Worm (Caenorhabditis elegans) whole organism, L4 larva: Measurements from ENCODE around the gene C27C12.4.

Source experiments
- F10B5.3 ChIP-seq: sonication (generic microtip); optimal IDR thresholded peaks from 2 replicates; lab custom pipeline; 2016; ENCODE audit warnings: mild to moderate bottlenecking, missing genetic modification characterization, missing compliant biosample characterization
- F44E2.7 ChIP-seq: fragments of 200-800 bp; sonication (Bioruptor generic); IDR thresholded peaks from 2 replicates; pipeline ENCODE4 v2.1.2; 2022; ENCODE audit warnings: missing genetic modification characterization, missing compliant biosample characterization
- F49E8.2 ChIP-seq: sonication (generic microtip); optimal IDR thresholded peaks from 2 replicates; lab custom pipeline; 2016; ENCODE audit warnings: missing compliant biosample characterization, mild to moderate bottlenecking, missing genetic modification characterization, borderline replicate concordance
- Y105C5A.15 ChIP-seq: fragments of 200-800 bp; sonication (Bioruptor generic); IDR thresholded peaks from 2 replicates; pipeline ENCODE4 v1.3.6; 2022; ENCODE audit warnings: missing genetic modification characterization, missing compliant biosample characterization
- aha-1 ChIP-seq: fragments of 150-350 bp; peaks from one replicate; lab custom pipeline; 2014; ENCODE audit warnings: missing biosample characterization, missing genetic modification characterization
- aly-2 ChIP-seq: sonication (generic microtip); optimal IDR thresholded peaks from 2 replicates; lab custom pipeline; 2018; ENCODE audit warnings: missing biosample characterization, missing genetic modification characterization
- ama-1 ChIP-seq: fragments of 150-350 bp; optimal IDR thresholded peaks from 2 replicates; lab custom pipeline; 2014; ENCODE audit warnings: inconsistent platforms, mixed read lengths
- arid-1 ChIP-seq: fragments of 200-800 bp; sonication (Bioruptor generic); conservative IDR thresholded peaks from 2 replicates; pipeline ENCODE4 v1.3.6; 2022; ENCODE audit warnings: missing genetic modification reagents, missing genetic modification characterization, missing compliant biosample characterization
- attf-4 ChIP-seq: sonication (generic microtip); optimal IDR thresholded peaks from 3 replicates; lab custom pipeline; 2017; ENCODE audit warnings: missing biosample characterization, missing genetic modification characterization
- ceh-28 ChIP-seq: fragments of 150-350 bp; optimal IDR thresholded peaks from 2 replicates; lab custom pipeline; 2014; ENCODE audit warnings: missing biosample characterization, missing genetic modification reagents, missing genetic modification characterization
- cey-2 ChIP-seq: sonication (generic microtip); optimal IDR thresholded peaks from 3 replicates; lab custom pipeline; 2017; ENCODE audit warnings: missing genetic modification characterization, mild to moderate bottlenecking, missing compliant biosample characterization, antibody characterized with exemption, borderline replicate concordance; ENCODE audit not compliant: insufficient read depth
- daf-16 ChIP-seq, 3 experiments: sonication (generic microtip); optimal IDR thresholded peaks; 2 replicates each; lab custom pipeline; 2016 to 2017; ENCODE audit warnings: missing genetic modification characterization in 3 of 3, missing genetic modification reagents in 3 of 3, mild to moderate bottlenecking in 2 of 3, missing compliant biosample characterization in 2 of 3, missing biosample characterization in 1 of 3, moderate library complexity in 1 of 3
- daf-19 ChIP-seq: fragments of 200-800 bp; sonication (Bioruptor generic); conservative IDR thresholded peaks from 2 replicates; pipeline ENCODE4 v1.3.6; 2022; ENCODE audit warnings: missing genetic modification characterization, missing compliant biosample characterization
- dmd-6 ChIP-seq: fragments of 200-800 bp; sonication (Bioruptor generic); IDR thresholded peaks from 2 replicates; pipeline ENCODE4 v1.3.6; 2022; ENCODE audit warnings: missing genetic modification reagents, missing genetic modification characterization, missing compliant biosample characterization
- dmd-8 ChIP-seq: fragments of 200-800 bp; sonication (Bioruptor generic); IDR thresholded peaks from 2 replicates; pipeline ENCODE4 v1.3.6; 2022; ENCODE audit warnings: missing genetic modification characterization, missing compliant biosample characterization
- dmd-9 ChIP-seq: fragments of 200-800 bp; sonication (Bioruptor generic); IDR thresholded peaks from 2 replicates; pipeline ENCODE4 v1.3.6; 2022; ENCODE audit warnings: missing genetic modification reagents, missing genetic modification characterization, missing compliant biosample characterization
- duxl-1 ChIP-seq: sonication (generic microtip); optimal IDR thresholded peaks from 2 replicates; lab custom pipeline; 2016; ENCODE audit warnings: mild to moderate bottlenecking, missing genetic modification characterization, moderate library complexity, missing compliant biosample characterization; ENCODE audit not compliant: poor library complexity
- egl-43 ChIP-seq: fragments of 200-800 bp; sonication (Bioruptor generic); IDR thresholded peaks from 2 replicates; pipeline ENCODE4 v1.3.6; 2022; ENCODE audit warnings: missing genetic modification reagents, missing genetic modification characterization, missing compliant biosample characterization
- fos-1 ChIP-seq: fragments of 150-350 bp; optimal IDR thresholded peaks from 2 replicates; lab custom pipeline; 2014; ENCODE audit warnings: missing biosample characterization, missing genetic modification characterization
- gei-8 ChIP-seq: fragments of 200-800 bp; sonication (Bioruptor generic); optimal IDR thresholded peaks from 2 replicates; lab custom pipeline; 2018; ENCODE audit warnings: mild to moderate bottlenecking, missing genetic modification characterization, missing compliant biosample characterization
- hmg-1.1 ChIP-seq: fragments of 200-800 bp; sonication (Bioruptor generic); IDR thresholded peaks from 2 replicates; pipeline ENCODE4 v1.3.6; 2022; ENCODE audit warnings: missing genetic modification reagents, missing genetic modification characterization, missing compliant biosample characterization
- lin-1 ChIP-seq: fragments of 200-800 bp; sonication (Bioruptor generic); IDR thresholded peaks from 2 replicates; pipeline ENCODE4 v1.3.6; 2022; ENCODE audit warnings: missing genetic modification reagents, missing genetic modification characterization, missing compliant biosample characterization
- lin-13 ChIP-seq: fragments of 150-350 bp; optimal IDR thresholded peaks from 2 replicates; lab custom pipeline; 2014; ENCODE audit warnings: missing biosample characterization, missing genetic modification reagents, missing genetic modification characterization
- lin-15B ChIP-seq: fragments of 150-350 bp; sonication (generic microtip); optimal IDR thresholded peaks from 3 replicates; lab custom pipeline; 2014; ENCODE audit warnings: missing biosample characterization, missing genetic modification characterization
- lin-39 ChIP-seq: fragments of 150-350 bp; optimal IDR thresholded peaks from 2 replicates; lab custom pipeline; 2014; ENCODE audit warnings: missing biosample characterization, missing genetic modification reagents, missing genetic modification characterization
- lir-3 ChIP-seq: sonication (generic microtip); optimal IDR thresholded peaks from 2 replicates; lab custom pipeline; 2016; ENCODE audit warnings: mild to moderate bottlenecking, missing genetic modification characterization, missing compliant biosample characterization
- lsy-2 ChIP-seq, 2 experiments: fragments of 150-350 bp in 1 of 2; sonication (generic microtip) in 1 of 2; optimal IDR thresholded peaks; 2 replicates each; lab custom pipeline; 2014 to 2017; ENCODE audit warnings: missing biosample characterization in 2 of 2, missing genetic modification characterization in 2 of 2
- madf-5 ChIP-seq, 2 experiments: fragments of 200-800 bp; sonication (Bioruptor generic); IDR thresholded peaks; 2 replicates each; pipeline ENCODE4 v1.3.6; 2022; ENCODE audit warnings: missing compliant biosample characterization in 2 of 2, missing genetic modification characterization in 2 of 2
- mdl-1 ChIP-seq, 2 experiments: fragments of 150-350 bp in 1 of 2; sonication (generic microtip) in 1 of 2; optimal IDR thresholded peaks; 2 replicates each; lab custom pipeline; 2014 to 2017; ENCODE audit warnings: missing biosample characterization in 2 of 2, missing genetic modification characterization in 2 of 2
- mxl-2 ChIP-seq: fragments of 200-800 bp; sonication (Bioruptor generic); conservative IDR thresholded peaks from 2 replicates; pipeline ENCODE4 v1.3.6; 2022; ENCODE audit warnings: missing genetic modification reagents, missing genetic modification characterization, missing compliant biosample characterization
- mxl-3 ChIP-seq: fragments of 200-800 bp; sonication (Bioruptor generic); optimal IDR thresholded peaks from 2 replicates; lab custom pipeline; 2018; ENCODE audit warnings: mild to moderate bottlenecking, missing genetic modification characterization, missing compliant biosample characterization
- nhr-102 ChIP-seq: sonication (generic microtip); optimal IDR thresholded peaks from 2 replicates; lab custom pipeline; 2016; ENCODE audit warnings: mild to moderate bottlenecking, missing genetic modification characterization, moderate library complexity, missing compliant biosample characterization
- nhr-237 ChIP-seq: sonication (generic microtip); optimal IDR thresholded peaks from 2 replicates; lab custom pipeline; 2017; ENCODE audit warnings: missing biosample characterization, missing genetic modification characterization
- nhr-25 ChIP-seq: sonication (generic microtip); optimal IDR thresholded peaks from 2 replicates; lab custom pipeline; 2017; ENCODE audit warnings: missing genetic modification characterization, mild to moderate bottlenecking, missing compliant biosample characterization, antibody characterized with exemption, moderate library complexity, borderline replicate concordance; ENCODE audit not compliant: insufficient read depth
- nhr-28 ChIP-seq: fragments of 150-350 bp; optimal IDR thresholded peaks from 2 replicates; lab custom pipeline; 2014; ENCODE audit warnings: missing biosample characterization, missing genetic modification characterization
- nhr-77 ChIP-seq: fragments of 150-350 bp; optimal IDR thresholded peaks from 2 replicates; lab custom pipeline; 2014; ENCODE audit warnings: missing biosample characterization, missing genetic modification characterization
- php-3 ChIP-seq: fragments of 200-800 bp; sonication (Bioruptor generic); IDR thresholded peaks from 2 replicates; pipeline ENCODE4 v1.3.6; 2022; ENCODE audit warnings: missing genetic modification reagents, missing genetic modification characterization, missing compliant biosample characterization
- pqm-1 ChIP-seq: sonication (generic microtip); optimal IDR thresholded peaks from 2 replicates; lab custom pipeline; 2017; ENCODE audit warnings: missing biosample characterization, missing genetic modification characterization
- saeg-2 ChIP-seq: fragments of 200-800 bp; sonication (Bioruptor generic); IDR thresholded peaks from 2 replicates; pipeline ENCODE4 v1.3.6; 2022; ENCODE audit warnings: missing genetic modification reagents, missing genetic modification characterization, missing compliant biosample characterization
- set-16 ChIP-seq: fragments of 200-800 bp; sonication (Bioruptor generic); IDR thresholded peaks from 2 replicates; pipeline ENCODE4 v1.3.6; 2022; ENCODE audit warnings: missing genetic modification reagents, missing genetic modification characterization, missing compliant biosample characterization
- snpc-1.2 ChIP-seq: fragments of 200-800 bp; sonication (Bioruptor generic); IDR thresholded peaks from 2 replicates; pipeline ENCODE4 v1.3.6; 2022; ENCODE audit warnings: missing genetic modification reagents, missing genetic modification characterization, missing compliant biosample characterization
- snpc-4 ChIP-seq: fragments of 150-350 bp; optimal IDR thresholded peaks from 2 replicates; lab custom pipeline; 2014; ENCODE audit warnings: missing biosample characterization, missing genetic modification characterization
- spr-3 ChIP-seq: fragments of 200-800 bp; sonication (Bioruptor generic); optimal IDR thresholded peaks from 2 replicates; lab custom pipeline; 2018; ENCODE audit warnings: mild to moderate bottlenecking, missing genetic modification characterization, missing compliant biosample characterization
- tag-97 ChIP-seq: fragments of 200-800 bp; sonication (Bioruptor generic); IDR thresholded peaks from 2 replicates; pipeline ENCODE4 v1.3.6; 2022; ENCODE audit warnings: missing genetic modification characterization, missing compliant biosample characterization
- tra-1 ChIP-seq: fragments of 200-800 bp; sonication (Bioruptor generic); IDR thresholded peaks from 2 replicates; pipeline ENCODE4 v1.3.6; 2022; ENCODE audit warnings: missing genetic modification reagents, missing genetic modification characterization, missing compliant biosample characterization
- unc-62 ChIP-seq, 3 experiments: fragments of 150-350 bp in 1 of 3; sonication (generic microtip); optimal IDR thresholded peaks in 2 of 3; peaks in 1 of 3; 1 replicate in 1 of 3; 2 replicates in 2 of 3; lab custom pipeline; 2014 to 2017; ENCODE audit warnings: missing biosample characterization in 3 of 3, missing genetic modification characterization in 3 of 3, missing genetic modification reagents in 3 of 3, missing genotype in 1 of 3

Gene C27C12.4

ce11 chrX:14816717-14817116, 37.2 kb upstream of the C27C12.4 start (continued):
- TF ChIP-seq arid-1 (GFP tag; lab: Robert Waterston, UW) (no peak), dmd-6 (GFP tag; lab: Robert Waterston, UW) (peak; percentile 81), nhr-77 (tag; lab: Kevin White, UChicago) (peak; percentile 60), dmd-9 (GFP tag; lab: Robert Waterston, UW) (no peak), nhr-28 (tag; lab: Kevin White, UChicago) (peak; percentile 83), ama-1 (lab: Kevin White, UChicago) (peak; percentile 19), php-3 (GFP tag; lab: Robert Waterston, UW) (peak; percentile 90), F44E2.7 (GFP tag; lab: Robert Waterston, UW) (no peak)

- TF ChIP-seq hmg-1.1 (GFP tag; lab: Robert Waterston, UW) = peak; percentile 99
- peak; percentile 100 for TF ChIP-seq aha-1
- peak; percentile 89 to 90 for TF ChIP-seq lsy-2 (tag; optimal IDR thresholded peaks at IDR 0.05; lab: Kevin White, UChicago)
- peak; percentile 92 for TF ChIP-seq mxl-2 (GFP tag; lab: Robert Waterston, UW)
- TF ChIP-seq unc-62 (GFP tag; optimal IDR thresholded peaks at IDR 0.05 in 1 of 2; lab: Kevin White, UChicago) = peak in 1 of 2 experiments; percentile 100
- peak; percentile 21 for TF ChIP-seq unc-62 (tag; optimal IDR thresholded peaks at IDR 0.05; lab: Kevin White, UChicago)
- no peak for TF ChIP-seq dmd-8 (GFP tag; lab: Robert Waterston, UW)
- peak; percentile 84 to 95 for TF ChIP-seq daf-16 (GFP tag; optimal IDR thresholded peaks at IDR 0.05; lab: Kevin White, UChicago)
- peak; percentile 84 for TF ChIP-seq daf-16 (tag; optimal IDR thresholded peaks at IDR 0.05; lab: Kevin White, UChicago)
- TF ChIP-seq lin-15B (tag; lab: Kevin White, UChicago) = peak; percentile 10
- TF ChIP-seq tag-97 (GFP tag; lab: Robert Waterston, UW) = no peak
- TF ChIP-seq nhr-25 (tag; lab: Kevin White, UChicago) = peak; percentile 85
- peak; percentile 82 for TF ChIP-seq nhr-77 (tag; lab: Kevin White, UChicago)
- peak; percentile 39 for TF ChIP-seq ceh-28 (tag; lab: Kevin White, UChicago)
- peak in 1 of 2 experiments; percentile 50; a peak in 1 of 4 replicates for TF ChIP-seq madf-5 (GFP tag; IDR thresholded peaks at IDR 0.05; lab: Robert Waterston, UW)
- peak; percentile 99 for TF ChIP-seq gei-8 (GFP tag; lab: Kevin White, UChicago)
- TF ChIP-seq snpc-4 (tag; lab: Kevin White, UChicago) = no peak
- TF ChIP-seq saeg-2 = peak; percentile 95
- TF ChIP-seq pqm-1 (tag; lab: Kevin White, UChicago) = peak; percentile 23
- peak; percentile 74 for TF ChIP-seq F10B5.3 (tag; lab: Kevin White, UChicago)
- no peak for TF ChIP-seq cey-2 (tag; lab: Kevin White, UChicago)
- TF ChIP-seq duxl-1 (tag; lab: Kevin White, UChicago) = peak; percentile 71
- peak; percentile 51 for TF ChIP-seq nhr-237 (tag; lab: Kevin White, UChicago)
- TF ChIP-seq mxl-3 (GFP tag; lab: Kevin White, UChicago) = peak; percentile 99
- TF ChIP-seq tra-1 (GFP tag; lab: Robert Waterston, UW) = peak; percentile 99
- no peak for TF ChIP-seq F49E8.2 (tag; lab: Kevin White, UChicago)
- TF ChIP-seq egl-43 = peak; percentile 94
- peak; percentile 36 for TF ChIP-seq lin-39 (tag; lab: Kevin White, UChicago)
- 0 out of 2 replicates have a peak, but pooled peaks have one; percentile 35 for TF ChIP-seq Y105C5A.15 (GFP tag; lab: Robert Waterston, UW)
- peak; percentile 100 for TF ChIP-seq mdl-1 (tag; optimal IDR thresholded peaks at IDR 0.05; lab: Kevin White, UChicago)
- TF ChIP-seq attf-4 (tag; lab: Kevin White, UChicago) = no peak
- TF ChIP-seq nhr-102 (tag; lab: Kevin White, UChicago) = peak; percentile 98
- no peak; the same call in 1 of the 2 replicates for TF ChIP-seq snpc-1.2 (GFP tag; lab: Robert Waterston, UW)
- TF ChIP-seq fos-1 (tag; lab: Kevin White, UChicago) = no peak
- peak; percentile 84 for TF ChIP-seq lir-3 (tag; lab: Kevin White, UChicago)
- TF ChIP-seq spr-3 (GFP tag; lab: Kevin White, UChicago) = peak; percentile 84
- TF ChIP-seq lin-1 (GFP tag; lab: Robert Waterston, UW) = peak; percentile 96
- TF ChIP-seq lin-13 (GFP tag; lab: Kevin White, UChicago) = peak; percentile 89
- peak; percentile 76 for TF ChIP-seq arid-1 (GFP tag; lab: Robert Waterston, UW)
- no peak for TF ChIP-seq daf-19 (GFP tag; lab: Robert Waterston, UW)
- peak; percentile 99 for TF ChIP-seq set-16 (GFP tag; lab: Robert Waterston, UW)
- no peak for TF ChIP-seq aly-2 (tag; lab: Kevin White, UChicago)
Measured at ce11 chrX:14818464-14819259, 35.2 kb upstream of the C27C12.4 start, which contains the start of gene epn-1. Gene epn-1, minus strand, starts transcription at chrX:14818514.
